Worm (Caenorhabditis elegans): ENCODE data around the gene msp-31.

msp-31 gene

ce11 chrII:4948118-4948517 lies 31.8 kb upstream of the msp-31 start (continued):
- TF ChIP-seq hmg-1.2 (GFP tag; IDR thresholded peaks at IDR 0.05): peak; percentile 4; the same call in 1 of the 2 replicates
- no peak for TF ChIP-seq F23B12.7 (tag; optimal IDR thresholded peaks at IDR 0.05; ENCODE audit: insufficient read depth)
- no peak for TF ChIP-seq ceh-91 (GFP tag; IDR thresholded peaks at IDR 0.05)
- no peak for TF ChIP-seq F52B5.7 (tag; optimal IDR thresholded peaks at IDR 0.05)
- TF ChIP-seq ztf-22 (GFP tag; optimal IDR thresholded peaks at IDR 0.05): no peak
- TF ChIP-seq B0336.3 (GFP tag; IDR thresholded peaks at IDR 0.05): peak; percentile 62; the same call in 1 of the 2 replicates
- no peak for TF ChIP-seq egl-44 (GFP tag; IDR thresholded peaks at IDR 0.05)
- no peak for TF ChIP-seq ztf-28 (GFP tag; IDR thresholded peaks at IDR 0.05)
- TF ChIP-seq K12H6.12 (tag; optimal IDR thresholded peaks at IDR 0.05): no peak
- TF ChIP-seq T07F8.4 (tag; optimal IDR thresholded peaks at IDR 0.05): no peak

DNA sequence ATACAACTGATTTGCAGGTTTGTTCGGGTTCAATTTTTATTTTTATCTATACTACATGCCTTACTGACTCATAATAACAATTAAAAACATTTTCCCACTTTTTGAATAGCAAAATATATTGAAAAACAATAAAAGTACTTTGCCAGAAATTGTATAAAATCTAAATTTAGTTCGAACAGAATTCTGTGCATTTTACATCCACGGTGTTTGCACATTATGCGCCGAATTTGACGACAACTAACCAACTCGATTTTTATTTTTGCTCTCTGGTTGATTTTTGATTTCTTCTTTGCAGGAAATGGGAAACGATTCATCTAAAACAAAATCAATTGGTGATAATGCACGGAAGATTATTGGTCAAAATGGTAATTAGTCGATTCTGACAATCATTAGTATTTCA lies 30.4 kb upstream of the msp-31 start:
- TF ChIP-seq ZK185.1 (tag; optimal IDR thresholded peaks at IDR 0.05; ENCODE audit: poor library complexity, severe bottlenecking) (peak; percentile 23), ceh-40 (GFP tag; IDR thresholded peaks at IDR 0.05) (no peak)

DNA sequence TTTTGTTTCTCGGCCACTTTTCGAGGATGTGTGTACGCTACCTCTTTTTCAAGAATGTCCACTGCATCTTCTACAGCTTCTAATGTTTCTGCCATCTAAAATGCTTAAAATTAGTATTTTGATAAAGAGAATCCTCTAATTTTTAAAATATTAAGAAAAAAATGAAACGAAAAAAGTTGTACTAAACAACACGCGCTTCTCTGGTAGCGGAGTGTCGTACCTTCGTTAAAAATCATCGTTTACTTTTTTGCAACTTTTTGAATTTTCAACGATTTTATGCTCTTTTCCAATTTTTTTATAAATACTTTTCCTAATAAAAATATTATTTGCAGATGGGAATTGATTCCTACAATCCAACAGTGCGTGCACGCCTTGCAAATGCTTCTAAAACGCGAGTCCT lies 29.3 kb upstream of the msp-31 start, which contains the start of the genes gldi-11 and ZK546.2:
Gene gldi-11 (minus strand): TSS at position 95 of the 400 bp plus-strand sequence.
Gene ZK546.2 (plus strand): TSS at position 333 of the 400 bp plus-strand sequence.
- no peak for TF ChIP-seq C06A6.2 (GFP tag; conservative IDR thresholded peaks at IDR 0.05)
- no peak for TF ChIP-seq lag-1 (GFP tag; IDR thresholded peaks at IDR 0.05)
- peak; percentile 82 for TF ChIP-seq attf-3 (GFP tag; conservative IDR thresholded peaks at IDR 0.05)
- no peak for TF ChIP-seq F22D6.2 (tag; optimal IDR thresholded peaks at IDR 0.05)

DNA sequence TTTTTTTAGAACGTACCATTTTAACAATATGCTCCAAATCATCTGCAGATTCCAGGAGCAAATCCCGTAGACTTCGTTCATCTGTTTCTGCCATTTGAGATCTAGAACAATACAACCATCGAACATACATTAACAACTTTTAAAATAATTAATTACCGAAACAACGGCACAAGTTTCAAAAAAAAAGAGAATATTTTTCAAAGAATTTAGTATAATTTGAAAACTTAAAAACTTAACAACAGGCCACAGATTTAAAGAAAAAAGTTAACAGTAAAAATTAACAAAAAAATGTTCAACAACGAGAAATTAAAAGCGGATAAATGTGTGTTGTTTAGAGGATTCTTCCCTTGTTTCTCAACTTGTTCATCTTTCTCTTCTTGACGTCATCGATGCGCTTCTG lies 27.5 kb upstream of the msp-31 start, which contains the start of gene mdt-4:
Gene mdt-4 (minus strand): TSS at position 101 of the 400 bp plus-strand sequence.
- TF ChIP-seq lin-54 (GFP tag; optimal IDR thresholded peaks at IDR 0.05): no peak
- no peak for TF ChIP-seq T26A5.8 (tag; optimal IDR thresholded peaks at IDR 0.05)
- TF ChIP-seq efl-1 (GFP tag; optimal IDR thresholded peaks at IDR 0.05): no peak
- TF ChIP-seq ztf-26 (tag; optimal IDR thresholded peaks at IDR 0.05): no peak
- TF ChIP-seq ztf-6 (GFP tag; IDR thresholded peaks at IDR 0.05): no peak
- TF ChIP-seq dpff-1 (tag; optimal IDR thresholded peaks at IDR 0.05): no peak

DNA sequence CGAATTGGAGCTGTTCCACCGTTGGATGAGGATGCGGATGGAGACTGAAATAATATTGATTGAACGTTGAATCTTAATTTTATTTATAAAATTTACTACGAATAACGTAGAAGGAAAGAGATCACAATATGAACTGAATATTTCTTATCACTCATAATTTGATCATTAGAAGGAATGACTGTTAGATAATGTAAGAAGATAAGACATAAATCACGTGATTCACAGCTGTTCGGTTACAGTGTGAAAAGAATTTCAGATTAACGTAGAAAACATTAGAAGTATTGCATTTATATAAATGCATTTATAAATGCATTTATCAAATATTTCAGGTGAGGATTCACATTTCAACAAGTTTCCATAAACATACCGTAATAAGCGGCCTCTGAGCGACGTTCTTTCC lies 26.5 kb upstream of the msp-31 start:
- TF ChIP-seq dox-1 (GFP tag; IDR thresholded peaks at IDR 0.05) (no peak), nhr-80 (tag; optimal IDR thresholded peaks at IDR 0.05) (peak; percentile 21), aptf-3 (GFP tag; IDR thresholded peaks at IDR 0.05) (no peak), attf-5 (GFP tag; optimal IDR thresholded peaks at IDR 0.05) (no peak)

ce11 chrII:4942397-4942796 lies 26.0 kb upstream of the msp-31 start:
- TF ChIP-seq lin-26 (GFP tag; IDR thresholded peaks at IDR 0.05): peak; percentile 92
- TF ChIP-seq ztf-18 (tag; optimal IDR thresholded peaks at IDR 0.05): peak; percentile 23
- TF ChIP-seq madf-8 (GFP tag; conservative IDR thresholded peaks at IDR 0.05): no peak
- peak; percentile 78 for TF ChIP-seq athp-1 (tag; optimal IDR thresholded peaks at IDR 0.05)
- TF ChIP-seq ceh-91 (GFP tag; IDR thresholded peaks at IDR 0.05): 0 out of 2 replicates have a peak, but pooled peaks have one; percentile 43
- peak; percentile 64 for TF ChIP-seq snpc-4 (GFP tag; optimal IDR thresholded peaks at IDR 0.05)
- peak in 3 of 4 experiments; percentile 24 to 56 (median 29) for TF ChIP-seq snpc-4 (tag; optimal IDR thresholded peaks at IDR 0.05)
- TF ChIP-seq ztf-28 (GFP tag; IDR thresholded peaks at IDR 0.05): 0 out of 2 replicates have a peak, but pooled peaks have one; percentile 56
- TF ChIP-seq mxl-1 (tag; optimal IDR thresholded peaks at IDR 0.05): no peak
- no peak for TF ChIP-seq efl-1 (GFP tag; optimal IDR thresholded peaks at IDR 0.05)
- peak; percentile 64 for TF ChIP-seq dox-1 (GFP tag; IDR thresholded peaks at IDR 0.05)
- TF ChIP-seq him-1 (tag; optimal IDR thresholded peaks at IDR 0.05): peak; percentile 42
- peak; percentile 73 for TF ChIP-seq rpc-1 (optimal IDR thresholded peaks at IDR 0.05)
- TF ChIP-seq rpc-1 (tag; optimal IDR thresholded peaks at IDR 0.05): peak; percentile 77
- TF ChIP-seq T07F8.4 (tag; optimal IDR thresholded peaks at IDR 0.05): peak; percentile 58
- peak; percentile 82 for TF ChIP-seq ZK185.1 (tag; optimal IDR thresholded peaks at IDR 0.05; ENCODE audit: poor library complexity, severe bottlenecking)
- no peak for TF ChIP-seq Y79H2A.3 (GFP tag; conservative IDR thresholded peaks at IDR 0.05)
- peak; percentile 15; the same call in 1 of the 2 replicates for TF ChIP-seq hmg-20 (GFP tag; IDR thresholded peaks at IDR 0.05)
- TF ChIP-seq pbrm-1 (GFP tag; IDR thresholded peaks at IDR 0.05): 0 out of 2 replicates have a peak, but pooled peaks have one; percentile 46
- TF ChIP-seq F10E7.11 (tag; optimal IDR thresholded peaks at IDR 0.05): peak; percentile 52
- TF ChIP-seq ccch-3 (GFP tag; optimal IDR thresholded peaks at IDR 0.05): no peak
- no peak for TF ChIP-seq nhr-80 (tag; optimal IDR thresholded peaks at IDR 0.05)
